Fruit fly (Drosophila melanogaster) whole organism, wandering third instar larva: Measurements from ENCODE around the gene r.

Source experiments
- CG9705 ChIP-seq: fragments of 200-800 bp; sonication (Bioruptor generic); optimal IDR thresholded peaks from 2 replicates; lab custom pipeline; 2018; ENCODE audit warnings: missing biosample characterization, mild to moderate bottlenecking, missing genetic modification characterization
- CrebA ChIP-seq: fragments of 200-800 bp; sonication (Bioruptor generic); optimal IDR thresholded peaks from 2 replicates; lab custom pipeline; 2016; ENCODE audit warnings: missing biosample characterization, mild to moderate bottlenecking, missing genetic modification characterization, borderline replicate concordance
- Dif ChIP-seq: fragments of 200-275, 200-300 bp; sonication (Bioruptor generic); optimal IDR thresholded peaks from 2 replicates; lab custom pipeline; 2018; ENCODE audit warnings: missing biosample characterization, missing genetic modification characterization; ENCODE audit not compliant: partially characterized antibody
- GATAd ChIP-seq: sonication (Bioruptor generic); optimal IDR thresholded peaks from 2 replicates; lab custom pipeline; 2016; ENCODE audit warnings: missing biosample characterization, missing genetic modification characterization
- HLH106 ChIP-seq: fragments of 200-800 bp; optimal IDR thresholded peaks from 3 replicates; lab custom pipeline; 2019; ENCODE audit warnings: missing biosample characterization, mild to moderate bottlenecking, missing genetic modification characterization, moderate library complexity
- Hnf4 ChIP-seq: fragments of 200-800 bp; sonication (Bioruptor generic); optimal IDR thresholded peaks from 2 replicates; lab custom pipeline; 2016; ENCODE audit warnings: missing biosample characterization, mild to moderate bottlenecking, missing genetic modification characterization
- Hr78 ChIP-seq: fragments of >200 bp; optimal IDR thresholded peaks from 2 replicates; lab custom pipeline; 2017; ENCODE audit warnings: missing biosample characterization, missing genetic modification characterization
- Hr83 ChIP-seq: fragments of 200-300 bp; sonication (Bioruptor generic); optimal IDR thresholded peaks from 2 replicates; lab custom pipeline; 2016; ENCODE audit warnings: missing biosample characterization, mild to moderate bottlenecking, missing genetic modification characterization, moderate library complexity; ENCODE audit not compliant: poor library complexity, severe bottlenecking
- Jra ChIP-seq: sonication (Bioruptor generic); optimal IDR thresholded peaks from 2 replicates; lab custom pipeline; 2016; ENCODE audit warnings: missing biosample characterization, missing genetic modification characterization
- Mio ChIP-seq: sonication (Bioruptor generic); optimal IDR thresholded peaks from 2 replicates; lab custom pipeline; 2016; ENCODE audit warnings: missing biosample characterization, missing genetic modification characterization
- Myc ChIP-seq: fragments of >200 bp; optimal IDR thresholded peaks from 2 replicates; lab custom pipeline; 2017
- N ChIP-seq: fragments of >200 bp; optimal IDR thresholded peaks from 2 replicates; lab custom pipeline; 2018; ENCODE audit warnings: missing biosample characterization, missing external identifiers, missing genetic modification characterization
- OdsH ChIP-seq: fragments of 200-800 bp; sonication (Bioruptor generic); optimal IDR thresholded peaks from 2 replicates; lab custom pipeline; 2016; ENCODE audit warnings: missing biosample characterization, mild to moderate bottlenecking, missing genetic modification characterization
- Sp1 ChIP-seq: fragments of 200-800 bp; sonication (Bioruptor generic); optimal IDR thresholded peaks from 3 replicates; lab custom pipeline; 2019; ENCODE audit warnings: missing biosample characterization, mild to moderate bottlenecking, missing genetic modification characterization, moderate library complexity
- Vsx2 ChIP-seq: fragments of 200-300, 225-300 bp; sonication (Bioruptor generic); optimal IDR thresholded peaks from 2 replicates; lab custom pipeline; 2018; ENCODE audit warnings: missing biosample characterization, missing genetic modification characterization; ENCODE audit not compliant: partially characterized antibody
- br ChIP-seq: fragments of 200-800 bp; sonication (Bioruptor generic); optimal IDR thresholded peaks from 2 replicates; lab custom pipeline; 2016; ENCODE audit warnings: missing biosample characterization, missing genetic modification characterization
- brk ChIP-seq: fragments of 200-800 bp; sonication (Bioruptor generic); optimal IDR thresholded peaks from 2 replicates; lab custom pipeline; 2016; ENCODE audit warnings: missing biosample characterization, mild to moderate bottlenecking, missing genetic modification characterization
- dmrt93B ChIP-seq: fragments of 200-800 bp; sonication (Bioruptor generic); optimal IDR thresholded peaks from 2 replicates; lab custom pipeline; 2018; ENCODE audit warnings: missing biosample characterization, mild to moderate bottlenecking, missing genetic modification characterization
- dsf ChIP-seq: sonication (Bioruptor generic); optimal IDR thresholded peaks from 2 replicates; lab custom pipeline; 2016; ENCODE audit warnings: missing biosample characterization, missing genetic modification characterization, borderline replicate concordance
- ey ChIP-seq: fragments of 200-800 bp; sonication (Bioruptor generic); optimal IDR thresholded peaks from 2 replicates; lab custom pipeline; 2016; ENCODE audit warnings: missing biosample characterization, missing genetic modification characterization
- foxo ChIP-seq, 2 experiments: fragments of 200-800 bp; sonication (Bioruptor generic); optimal IDR thresholded peaks; 2 replicates in 1 of 2; 3 replicates in 1 of 2; lab custom pipeline; 2016 to 2017; ENCODE audit warnings: missing biosample characterization in 2 of 2, missing genetic modification characterization in 2 of 2
- fru ChIP-seq: fragments of 200-800 bp; sonication (Bioruptor generic); optimal IDR thresholded peaks from 3 replicates; lab custom pipeline; 2016; ENCODE audit warnings: missing biosample characterization, mild to moderate bottlenecking, missing genetic modification characterization
- h ChIP-seq: fragments of 200-800 bp; sonication (Bioruptor generic); optimal IDR thresholded peaks from 3 replicates; lab custom pipeline; 2016; ENCODE audit warnings: missing biosample characterization, mild to moderate bottlenecking, missing genetic modification characterization
- jim ChIP-seq: fragments of 175-275, 200-325 bp; sonication (Bioruptor generic); optimal IDR thresholded peaks from 2 replicates; lab custom pipeline; 2016; ENCODE audit warnings: missing biosample characterization, mild to moderate bottlenecking, missing genetic modification characterization
- pan ChIP-seq: fragments of >200 bp; optimal IDR thresholded peaks from 2 replicates; lab custom pipeline; 2017
- psq ChIP-seq: fragments of 200-800 bp; sonication (Bioruptor generic); optimal IDR thresholded peaks from 3 replicates; lab custom pipeline; 2017; ENCODE audit warnings: missing biosample characterization, mild to moderate bottlenecking, missing genetic modification characterization, moderate library complexity
- rgr ChIP-seq: fragments of 200-800 bp; sonication (Bioruptor generic); optimal IDR thresholded peaks from 3 replicates; lab custom pipeline; 2016; ENCODE audit warnings: missing biosample characterization, mild to moderate bottlenecking, missing genetic modification characterization
- sage ChIP-seq: fragments of 200-800 bp; sonication (Bioruptor generic); optimal IDR thresholded peaks from 2 replicates; lab custom pipeline; 2016; ENCODE audit warnings: missing biosample characterization, mild to moderate bottlenecking, missing genetic modification characterization
- sv ChIP-seq: fragments of 200-800 bp; sonication (Bioruptor generic); optimal IDR thresholded peaks from 3 replicates; lab custom pipeline; 2016; ENCODE audit warnings: missing biosample characterization, missing genetic modification characterization
- tai ChIP-seq: sonication (Bioruptor generic); optimal IDR thresholded peaks from 2 replicates; lab custom pipeline; 2016; ENCODE audit warnings: missing biosample characterization, missing genetic modification characterization
- usp ChIP-seq: fragments of >200 bp; optimal IDR thresholded peaks from 2 replicates; lab custom pipeline; 2017; ENCODE audit warnings: missing biosample characterization, missing genetic modification characterization
- woc ChIP-seq: sonication (Bioruptor generic); optimal IDR thresholded peaks from 2 replicates; lab custom pipeline; 2016; ENCODE audit warnings: missing biosample characterization, mild to moderate bottlenecking, missing genetic modification characterization

r gene

dm6 chrX:16641101-16641420, 14.1 kb upstream of the r start:
- TF ChIP-seq woc, result no peak
- TF ChIP-seq Hr83 (GFP tag; lab: Kevin White, UChicago), result no peak
- no peak for TF ChIP-seq Vsx2
- no peak for TF ChIP-seq br (GFP tag; lab: Kevin White, UChicago)
- TF ChIP-seq Jra (GFP tag; lab: Kevin White, UChicago), result no peak
- no peak for TF ChIP-seq N (GFP tag; lab: Kevin White, UChicago)
- no peak for TF ChIP-seq brk (GFP tag; lab: Kevin White, UChicago)

dm6 chrX:16643363-16643946, 11.7 kb upstream of the r start:
- TF ChIP-seq psq (no peak), rgr (GFP tag; lab: Kevin White, UChicago) (no peak), tai (GFP tag; lab: Kevin White, UChicago) (no peak), br (GFP tag; lab: Kevin White, UChicago) (no peak), woc (no peak), GATAd (no peak), CG9705 (GFP tag; lab: Kevin White, UChicago) (no peak), Hnf4 (GFP tag; lab: Kevin White, UChicago) (no peak), sv (GFP tag; lab: Kevin White, UChicago) (no peak), Mio (GFP tag; lab: Kevin White, UChicago) (no peak), Vsx2 (no peak), Hr78 (GFP tag; lab: Kevin White, UChicago) (no peak), dsf (GFP tag; lab: Kevin White, UChicago) (no peak), Dif (GFP tag; lab: Kevin White, UChicago) (no peak), sage (no peak), brk (GFP tag; lab: Kevin White, UChicago) (no peak), usp (no peak), h (GFP tag; lab: Kevin White, UChicago) (no peak), OdsH (GFP tag; lab: Kevin White, UChicago) (no peak)

dm6 chrX:16644535-16645131, 10.5 kb upstream of the r start:
- TF ChIP-seq Hnf4 (GFP tag; lab: Kevin White, UChicago) (no peak), jim (no peak), tai (GFP tag; lab: Kevin White, UChicago) (no peak), sage (no peak), usp (no peak), CrebA (no peak), GATAd (no peak), dmrt93B (GFP tag; lab: Kevin White, UChicago) (no peak), h (GFP tag; lab: Kevin White, UChicago) (no peak), Hr83 (GFP tag; lab: Kevin White, UChicago) (no peak), Dif (GFP tag; lab: Kevin White, UChicago) (no peak), foxo (GFP tag; optimal IDR thresholded peaks at IDR 0.05; lab: Kevin White, UChicago) (no peak), ey (no peak), sv (GFP tag; lab: Kevin White, UChicago) (no peak)

- TF ChIP-seq HLH106 (tag; lab: Kevin White, UChicago) (no peak), brk (GFP tag; lab: Kevin White, UChicago) (no peak), pan (lab: Kevin White, UChicago) (no peak), Vsx2 (no peak), foxo (GFP tag; optimal IDR thresholded peaks at IDR 0.05; lab: Kevin White, UChicago) (no peak)
Observed at dm6 chrX:16645472-16645871, 9.7 kb upstream of the r start.

- TF ChIP-seq GATAd (no peak), Dif (GFP tag; lab: Kevin White, UChicago) (no peak), Sp1 (GFP tag; lab: Kevin White, UChicago) (peak; percentile 10), woc (peak; percentile 30), fru (peak; percentile 9), sage (no peak), dmrt93B (GFP tag; lab: Kevin White, UChicago) (peak; percentile 9), sv (GFP tag; lab: Kevin White, UChicago) (no peak), pan (lab: Kevin White, UChicago) (no peak), ey (peak; percentile 29), foxo (GFP tag; optimal IDR thresholded peaks at IDR 0.05; lab: Kevin White, UChicago) (peak in 1 of 2 experiments; percentile 36), tai (GFP tag; lab: Kevin White, UChicago) (no peak), psq (no peak), Myc (lab: Kevin White, UChicago) (no peak), usp (no peak), Vsx2 (no peak)
Observed at dm6 chrX:16647092-16647632, 8.0 kb upstream of the r start.
